Worm (Caenorhabditis elegans) whole organism, midembryonic: ENCODE measurements around the gene tps-2.

ENCODE experiments used
- T22C8.4 ChIP-seq: fragments of 200-800 bp; sonication (Bioruptor generic); IDR thresholded peaks from 2 replicates; pipeline ENCODE4 v1.3.6; 2022; ENCODE audit warnings: missing genetic modification characterization, missing compliant biosample characterization
- cog-1 ChIP-seq: sonication (generic microtip); optimal IDR thresholded peaks from 2 replicates; lab custom pipeline; 2016; ENCODE audit warnings: missing genetic modification characterization, missing compliant biosample characterization
- flt-1 ChIP-seq: fragments of 200-800 bp; sonication (Bioruptor generic); IDR thresholded peaks from 2 replicates; pipeline ENCODE4 v1.3.6; 2022; ENCODE audit warnings: missing genetic modification characterization, missing compliant biosample characterization
- klf-2 ChIP-seq: fragments of 200-800 bp; sonication (Bioruptor generic); conservative IDR thresholded peaks from 2 replicates; pipeline ENCODE4 v1.3.6; 2022; ENCODE audit warnings: missing genetic modification reagents, missing genetic modification characterization, missing compliant biosample characterization
- med-1 ChIP-seq: sonication (generic microtip); optimal IDR thresholded peaks from 2 replicates; lab custom pipeline; 2017; ENCODE audit warnings: missing genetic modification characterization, mild to moderate bottlenecking, missing compliant biosample characterization, antibody characterized with exemption, missing genetic modification reagents; ENCODE audit not compliant: insufficient read depth
- ref-1 ChIP-seq: fragments of 200-800 bp; sonication (Bioruptor generic); conservative IDR thresholded peaks from 2 replicates; pipeline ENCODE4 v1.3.6; 2022; ENCODE audit warnings: missing genetic modification reagents, missing genetic modification characterization, missing compliant biosample characterization
- tab-1 ChIP-seq: fragments of 200-800 bp; sonication (Bioruptor generic); IDR thresholded peaks from 2 replicates; pipeline ENCODE4 v1.3.6; 2022; ENCODE audit warnings: missing genetic modification characterization, missing compliant biosample characterization
- ztf-23 ChIP-seq: fragments of 200-800 bp; sonication (Bioruptor generic); IDR thresholded peaks from 2 replicates; pipeline ENCODE4 v1.3.6; 2022; ENCODE audit warnings: missing genetic modification reagents, missing genetic modification characterization, missing compliant biosample characterization
- ztf-29 ChIP-seq: fragments of 200-800 bp; sonication (Bioruptor generic); IDR thresholded peaks from 2 replicates; pipeline ENCODE4 v1.3.6; 2022; ENCODE audit warnings: missing genetic modification reagents, missing genetic modification characterization, missing compliant biosample characterization

tps-2 gene

DNA sequence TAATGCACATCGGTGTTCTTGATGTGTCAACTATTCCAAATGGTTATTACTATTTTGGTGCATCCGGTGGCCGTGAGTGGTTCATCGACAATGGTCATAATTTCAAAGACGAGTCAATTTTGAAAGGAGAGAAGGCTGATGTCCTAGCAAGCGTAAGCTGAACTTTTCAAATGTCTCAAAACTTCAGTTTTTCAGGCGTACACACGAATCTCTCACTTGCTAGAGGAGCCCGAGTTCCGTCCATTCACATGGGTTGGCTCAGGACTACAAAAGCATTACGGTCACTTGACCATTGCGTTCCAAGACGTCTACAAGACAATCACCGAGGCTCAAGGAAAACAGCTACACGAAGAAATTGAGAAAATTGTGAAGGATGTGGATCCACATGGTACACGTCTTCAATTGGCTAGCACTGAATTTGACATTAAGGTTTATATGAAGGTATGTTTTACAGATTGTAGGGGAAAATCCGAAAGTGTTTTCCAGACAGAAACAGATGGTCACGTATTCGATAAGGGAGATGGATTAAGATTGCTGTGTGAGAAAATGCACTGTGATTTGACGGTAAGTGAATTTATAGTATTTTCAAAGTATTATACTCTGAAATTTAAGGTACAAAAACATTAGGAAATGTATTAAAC lies 8.7 kb downstream of the tps-2 start:
- TF ChIP-seq ref-1 (GFP tag; lab: Robert Waterston, UW) (no peak), T22C8.4 (GFP tag; lab: Robert Waterston, UW) (no peak), med-1 (GFP tag; lab: Kevin White, UChicago) (no peak), klf-2 (GFP tag; lab: Robert Waterston, UW) (no peak), ztf-23 (no peak), ztf-29 (GFP tag; lab: Robert Waterston, UW) (no peak), tab-1 (no peak), flt-1 (GFP tag; lab: Robert Waterston, UW) (no peak), cog-1 (tag; lab: Kevin White, UChicago) (no peak)

DNA sequence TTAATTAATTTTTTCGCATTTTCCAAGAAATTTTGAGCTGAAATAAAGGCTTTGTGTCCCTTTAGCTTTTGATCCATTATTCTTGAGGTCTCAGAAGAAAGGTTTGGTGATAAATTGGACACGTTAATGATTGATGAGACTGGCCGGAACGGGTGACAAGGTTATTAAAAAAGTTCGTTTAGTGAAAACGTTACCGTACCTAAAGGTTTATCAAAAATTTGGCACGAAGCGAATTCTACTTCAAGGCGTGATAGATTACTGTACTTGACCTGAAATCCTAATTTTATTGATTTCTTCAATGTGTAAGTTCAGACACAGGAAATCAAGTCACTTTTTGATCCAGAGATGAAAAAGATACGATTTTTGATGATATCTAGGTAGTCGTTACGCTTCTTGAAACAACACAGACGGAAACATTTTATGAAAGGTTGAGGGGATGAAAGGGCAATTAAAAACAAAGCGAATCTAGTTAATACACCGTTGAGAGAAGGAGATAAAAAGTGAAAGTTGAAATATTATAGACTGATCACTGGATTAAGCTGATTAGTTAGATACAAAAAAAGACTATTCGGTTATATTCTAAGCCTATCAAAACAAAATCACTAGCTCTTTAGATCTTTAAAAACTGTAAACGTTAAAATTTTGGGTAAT lies 9.9 kb downstream of the tps-2 start:
- no peak for TF ChIP-seq flt-1 (GFP tag; lab: Robert Waterston, UW)
- no peak for TF ChIP-seq T22C8.4 (GFP tag; lab: Robert Waterston, UW)
- TF ChIP-seq cog-1 (tag; lab: Kevin White, UChicago), result no peak
- no peak for TF ChIP-seq ztf-29 (GFP tag; lab: Robert Waterston, UW)
- no peak for TF ChIP-seq ref-1 (GFP tag; lab: Robert Waterston, UW)
- TF ChIP-seq med-1 (GFP tag; lab: Kevin White, UChicago), result no peak
- no peak for TF ChIP-seq ztf-23
- no peak for TF ChIP-seq tab-1
- no peak for TF ChIP-seq klf-2 (GFP tag; lab: Robert Waterston, UW)

DNA sequence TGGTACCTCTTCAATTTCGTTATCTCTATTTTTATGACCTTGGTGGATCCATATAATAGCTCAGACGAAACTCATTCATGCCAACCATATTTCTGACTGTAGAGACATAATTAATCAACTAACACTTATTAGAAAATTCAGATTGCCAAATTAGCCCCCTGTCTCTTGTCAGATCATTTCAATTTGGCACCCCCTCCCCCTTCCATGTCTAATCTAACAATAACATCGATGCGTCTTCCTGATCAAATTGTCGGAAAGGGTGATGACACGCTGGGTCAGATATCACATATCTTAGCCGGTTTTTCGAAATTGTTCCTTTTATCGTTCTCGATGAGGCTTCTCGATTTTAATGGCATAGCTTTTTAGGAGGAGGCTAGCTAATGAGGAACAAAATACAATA lies 10.6 kb downstream of the tps-2 start:
- TF ChIP-seq ztf-23, result no peak
- no peak for TF ChIP-seq klf-2 (GFP tag; lab: Robert Waterston, UW)
- no peak for TF ChIP-seq med-1 (GFP tag; lab: Kevin White, UChicago)
- TF ChIP-seq tab-1, result no peak
- no peak for TF ChIP-seq ztf-29 (GFP tag; lab: Robert Waterston, UW)
- TF ChIP-seq flt-1 (GFP tag; lab: Robert Waterston, UW), result no peak
- TF ChIP-seq cog-1 (tag; lab: Kevin White, UChicago), result no peak
- no peak for TF ChIP-seq T22C8.4 (GFP tag; lab: Robert Waterston, UW)
- TF ChIP-seq ref-1 (GFP tag; lab: Robert Waterston, UW), result no peak

DNA sequence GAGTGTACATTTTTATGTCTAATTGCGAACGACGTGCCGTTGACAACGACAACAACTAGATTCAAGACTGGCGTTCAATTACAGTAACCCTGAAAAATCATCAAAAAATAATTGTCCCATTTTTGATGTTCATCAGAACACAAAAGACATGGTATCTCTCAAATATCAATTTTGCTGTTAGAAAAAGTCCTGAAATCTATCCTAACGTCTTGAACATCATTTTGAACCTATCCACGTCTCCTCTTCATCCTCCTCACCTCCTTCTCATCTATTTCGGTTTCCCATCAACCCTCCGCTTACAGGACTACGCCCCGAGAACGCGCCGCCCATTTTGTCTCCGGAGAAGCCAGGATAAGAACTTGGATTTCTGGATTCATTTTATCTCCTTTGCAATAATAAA lies 15.0 kb downstream of the tps-2 start, which contains the start of gene mltn-9:
mltn-9 (plus strand) TSS at position 301 of the 400 bp plus-strand sequence.
- no peak for TF ChIP-seq ztf-23
- no peak for TF ChIP-seq med-1 (GFP tag; lab: Kevin White, UChicago)
- TF ChIP-seq tab-1, result no peak
- no peak for TF ChIP-seq klf-2 (GFP tag; lab: Robert Waterston, UW)
- no peak for TF ChIP-seq cog-1 (tag; lab: Kevin White, UChicago)
- TF ChIP-seq T22C8.4 (GFP tag; lab: Robert Waterston, UW), result no peak
- TF ChIP-seq flt-1 (GFP tag; lab: Robert Waterston, UW), result no peak
- TF ChIP-seq ref-1 (GFP tag; lab: Robert Waterston, UW), result no peak
- no peak for TF ChIP-seq ztf-29 (GFP tag; lab: Robert Waterston, UW)

DNA sequence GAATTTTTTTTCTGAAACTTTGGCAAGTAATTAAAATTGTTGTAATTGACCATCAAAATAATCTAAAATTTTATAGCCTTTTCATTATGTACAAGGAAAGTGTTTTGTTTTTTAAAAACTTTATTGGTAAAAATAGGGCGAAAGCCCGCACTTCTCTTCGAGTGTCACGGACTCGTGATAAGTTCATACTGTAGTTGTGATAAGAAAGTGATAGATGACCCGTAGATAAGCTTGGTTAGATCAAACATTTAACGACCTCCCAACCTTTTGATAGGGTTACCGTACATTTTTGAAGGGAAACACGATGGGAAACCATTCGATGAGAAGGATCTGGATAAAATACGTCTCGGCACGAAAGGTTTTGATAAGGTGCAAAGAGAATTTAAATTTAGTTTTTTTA lies 15.7 kb downstream of the tps-2 start:
- TF ChIP-seq tab-1, result no peak
- no peak for TF ChIP-seq ztf-23
- TF ChIP-seq ztf-29 (GFP tag; lab: Robert Waterston, UW), result no peak
- TF ChIP-seq med-1 (GFP tag; lab: Kevin White, UChicago), result no peak
- TF ChIP-seq T22C8.4 (GFP tag; lab: Robert Waterston, UW), result no peak
- TF ChIP-seq flt-1 (GFP tag; lab: Robert Waterston, UW), result no peak
- no peak for TF ChIP-seq ref-1 (GFP tag; lab: Robert Waterston, UW)
- no peak for TF ChIP-seq cog-1 (tag; lab: Kevin White, UChicago)
- TF ChIP-seq klf-2 (GFP tag; lab: Robert Waterston, UW), result no peak

DNA sequence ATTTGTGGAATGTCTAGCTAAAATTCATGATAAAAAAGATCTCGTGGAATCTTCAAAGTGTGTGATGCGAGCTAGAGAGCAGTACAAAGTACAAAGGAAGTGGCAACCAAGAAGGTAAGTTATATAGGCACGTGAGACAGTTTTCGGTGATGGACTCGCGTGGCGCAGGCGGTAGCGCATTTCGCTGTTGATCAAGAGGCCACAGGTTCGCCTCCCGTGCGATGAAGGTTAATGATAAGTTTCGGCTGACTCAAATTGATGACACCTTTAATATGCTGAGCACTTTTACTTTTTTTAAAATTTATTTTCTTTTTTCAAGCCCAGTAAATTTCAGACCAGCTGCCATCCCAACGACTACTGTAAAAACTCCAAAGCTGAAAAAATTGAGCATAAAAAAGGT lies 16.2 kb downstream of the tps-2 start:
- no peak for TF ChIP-seq ref-1 (GFP tag; lab: Robert Waterston, UW)
- TF ChIP-seq flt-1 (GFP tag; lab: Robert Waterston, UW), result no peak
- 0 out of 2 replicates have a peak, but pooled peaks have one; percentile 42 for TF ChIP-seq klf-2 (GFP tag; lab: Robert Waterston, UW)
- TF ChIP-seq ztf-29 (GFP tag; lab: Robert Waterston, UW), result no peak
- no peak for TF ChIP-seq cog-1 (tag; lab: Kevin White, UChicago)
- TF ChIP-seq tab-1, result 0 out of 2 replicates have a peak, but pooled peaks have one; percentile 26
- no peak for TF ChIP-seq ztf-23
- no peak for TF ChIP-seq T22C8.4 (GFP tag; lab: Robert Waterston, UW)
- TF ChIP-seq med-1 (GFP tag; lab: Kevin White, UChicago), result no peak

DNA sequence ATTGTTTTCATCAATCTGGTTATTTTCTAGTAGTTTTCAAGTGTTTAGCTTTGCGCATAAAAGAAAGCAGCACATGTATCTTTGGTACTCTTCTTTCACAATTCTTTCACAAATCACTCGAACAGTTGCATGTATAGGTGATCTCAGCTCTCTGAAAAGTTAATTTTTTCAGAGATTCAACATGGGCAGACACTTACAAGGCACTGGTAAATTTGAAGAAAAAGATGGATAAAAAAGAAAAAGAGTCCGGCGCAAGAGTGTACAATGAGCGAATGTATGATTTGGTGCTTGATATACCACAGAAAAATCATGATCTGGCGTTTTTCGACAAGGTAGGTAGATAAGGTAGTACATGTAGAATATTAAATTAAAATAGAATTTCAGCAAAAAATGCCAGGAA lies 17.5 kb downstream of the tps-2 start:
- TF ChIP-seq med-1 (GFP tag; lab: Kevin White, UChicago) (no peak), ref-1 (GFP tag; lab: Robert Waterston, UW) (no peak)

DNA sequence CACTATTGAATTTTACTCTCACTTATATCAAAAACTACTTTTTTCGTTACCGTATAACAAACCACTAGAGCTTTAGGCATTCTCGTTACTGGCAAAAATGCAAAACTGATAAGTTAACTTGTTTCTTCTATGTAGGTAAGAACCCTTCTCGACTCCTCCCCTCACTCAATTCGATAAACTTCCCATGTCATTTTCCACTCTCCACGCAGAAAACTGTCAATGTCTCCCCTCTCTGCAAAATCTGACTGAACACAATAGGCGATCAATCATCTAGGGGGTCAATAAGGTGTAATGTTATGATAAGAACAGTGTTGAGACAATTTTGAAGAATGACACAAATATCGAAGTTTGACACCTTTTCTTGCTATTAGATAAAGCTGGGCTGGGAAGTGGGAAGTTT lies 18.1 kb downstream of the tps-2 start:
- TF ChIP-seq tab-1 (no peak), ztf-23 (no peak), cog-1 (tag; lab: Kevin White, UChicago) (no peak), ztf-29 (GFP tag; lab: Robert Waterston, UW) (no peak), T22C8.4 (GFP tag; lab: Robert Waterston, UW) (no peak), ref-1 (GFP tag; lab: Robert Waterston, UW) (no peak), med-1 (GFP tag; lab: Kevin White, UChicago) (no peak), klf-2 (GFP tag; lab: Robert Waterston, UW) (no peak), flt-1 (GFP tag; lab: Robert Waterston, UW) (no peak)

DNA sequence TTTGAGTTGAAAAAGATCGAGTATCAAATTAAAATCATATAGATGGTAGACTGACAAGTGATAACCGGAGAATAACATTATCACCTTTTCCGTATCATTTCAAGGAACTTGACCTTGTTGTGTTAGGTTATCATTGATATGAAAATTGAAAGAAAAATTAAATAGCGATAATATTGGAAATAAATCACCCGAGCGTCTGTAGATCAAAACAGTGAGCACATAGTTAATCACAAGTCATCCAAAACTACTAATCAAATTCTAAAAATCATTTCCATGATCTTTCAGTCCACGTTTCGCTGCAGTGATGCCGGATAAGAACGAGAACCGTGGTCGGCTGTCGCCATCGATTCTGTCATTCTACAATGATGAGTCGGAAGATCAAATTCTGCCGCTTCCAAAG lies 19.1 kb downstream of the tps-2 start:
- TF ChIP-seq med-1 (GFP tag; lab: Kevin White, UChicago) (no peak), klf-2 (GFP tag; lab: Robert Waterston, UW) (no peak), cog-1 (tag; lab: Kevin White, UChicago) (no peak), T22C8.4 (GFP tag; lab: Robert Waterston, UW) (no peak), tab-1 (no peak), flt-1 (GFP tag; lab: Robert Waterston, UW) (no peak)
